Fruit fly (Drosophila melanogaster) whole organism, wandering third instar larva: ENCODE data around the gene CG43336.
A peak's percentile ranks its signal among the peaks of the same experiment; 100 is the strongest.

Source experiments
- Abd-B ChIP-seq: fragments of >200 bp; optimal IDR thresholded peaks from 2 replicates; lab custom pipeline; 2017; ENCODE audit warnings: missing biosample characterization, missing genetic modification characterization
- CG32264 ChIP-seq: fragments of 200-800 bp; sonication (Bioruptor generic); optimal IDR thresholded peaks from 2 replicates; lab custom pipeline; 2016; ENCODE audit warnings: missing biosample characterization, missing genetic modification characterization
- CG9705 ChIP-seq: fragments of 200-800 bp; sonication (Bioruptor generic); optimal IDR thresholded peaks from 2 replicates; lab custom pipeline; 2018; ENCODE audit warnings: missing biosample characterization, mild to moderate bottlenecking, missing genetic modification characterization
- CrebA ChIP-seq: fragments of 200-800 bp; sonication (Bioruptor generic); optimal IDR thresholded peaks from 2 replicates; lab custom pipeline; 2016; ENCODE audit warnings: missing biosample characterization, mild to moderate bottlenecking, missing genetic modification characterization, borderline replicate concordance
- Dfd ChIP-seq: fragments of >200 bp; optimal IDR thresholded peaks from 2 replicates; lab custom pipeline; 2017; ENCODE audit warnings: missing biosample characterization, missing genetic modification characterization
- Dif ChIP-seq: fragments of 200-275, 200-300 bp; sonication (Bioruptor generic); optimal IDR thresholded peaks from 2 replicates; lab custom pipeline; 2018; ENCODE audit warnings: missing biosample characterization, missing genetic modification characterization; ENCODE audit not compliant: partially characterized antibody
- GATAd ChIP-seq: sonication (Bioruptor generic); optimal IDR thresholded peaks from 2 replicates; lab custom pipeline; 2016; ENCODE audit warnings: missing biosample characterization, missing genetic modification characterization
- HLH106 ChIP-seq: fragments of 200-800 bp; optimal IDR thresholded peaks from 3 replicates; lab custom pipeline; 2019; ENCODE audit warnings: missing biosample characterization, mild to moderate bottlenecking, missing genetic modification characterization, moderate library complexity
- Hnf4 ChIP-seq: fragments of 200-800 bp; sonication (Bioruptor generic); optimal IDR thresholded peaks from 2 replicates; lab custom pipeline; 2016; ENCODE audit warnings: missing biosample characterization, mild to moderate bottlenecking, missing genetic modification characterization
- Hr78 ChIP-seq: fragments of >200 bp; optimal IDR thresholded peaks from 2 replicates; lab custom pipeline; 2017; ENCODE audit warnings: missing biosample characterization, missing genetic modification characterization
- Hr83 ChIP-seq: fragments of 200-300 bp; sonication (Bioruptor generic); optimal IDR thresholded peaks from 2 replicates; lab custom pipeline; 2016; ENCODE audit warnings: missing biosample characterization, mild to moderate bottlenecking, missing genetic modification characterization, moderate library complexity; ENCODE audit not compliant: poor library complexity, severe bottlenecking
- Jra ChIP-seq: sonication (Bioruptor generic); optimal IDR thresholded peaks from 2 replicates; lab custom pipeline; 2016; ENCODE audit warnings: missing biosample characterization, missing genetic modification characterization
- Mio ChIP-seq: sonication (Bioruptor generic); optimal IDR thresholded peaks from 2 replicates; lab custom pipeline; 2016; ENCODE audit warnings: missing biosample characterization, missing genetic modification characterization
- Myc ChIP-seq: fragments of >200 bp; optimal IDR thresholded peaks from 2 replicates; lab custom pipeline; 2017
- N ChIP-seq: fragments of >200 bp; optimal IDR thresholded peaks from 2 replicates; lab custom pipeline; 2018; ENCODE audit warnings: missing biosample characterization, missing external identifiers, missing genetic modification characterization
- OdsH ChIP-seq: fragments of 200-800 bp; sonication (Bioruptor generic); optimal IDR thresholded peaks from 2 replicates; lab custom pipeline; 2016; ENCODE audit warnings: missing biosample characterization, mild to moderate bottlenecking, missing genetic modification characterization
- Rel ChIP-seq, 2 experiments: fragments of 200-800 bp; sonication (Bioruptor generic) in 1 of 2; optimal IDR thresholded peaks; 2 replicates in 1 of 2; 3 replicates in 1 of 2; lab custom pipeline; 2016 to 2019; ENCODE audit warnings: mild to moderate bottlenecking in 2 of 2, missing biosample characterization in 2 of 2, missing genetic modification characterization in 2 of 2, moderate library complexity in 1 of 2
- Sp1 ChIP-seq: fragments of 200-800 bp; sonication (Bioruptor generic); optimal IDR thresholded peaks from 3 replicates; lab custom pipeline; 2019; ENCODE audit warnings: missing biosample characterization, mild to moderate bottlenecking, missing genetic modification characterization, moderate library complexity
- Vsx2 ChIP-seq: fragments of 200-300, 225-300 bp; sonication (Bioruptor generic); optimal IDR thresholded peaks from 2 replicates; lab custom pipeline; 2018; ENCODE audit warnings: missing biosample characterization, missing genetic modification characterization; ENCODE audit not compliant: partially characterized antibody
- br ChIP-seq: fragments of 200-800 bp; sonication (Bioruptor generic); optimal IDR thresholded peaks from 2 replicates; lab custom pipeline; 2016; ENCODE audit warnings: missing biosample characterization, missing genetic modification characterization
- brk ChIP-seq: fragments of 200-800 bp; sonication (Bioruptor generic); optimal IDR thresholded peaks from 2 replicates; lab custom pipeline; 2016; ENCODE audit warnings: missing biosample characterization, mild to moderate bottlenecking, missing genetic modification characterization
- dl ChIP-seq, 2 experiments: fragments of 175-275, 200-275 bp in 1 of 2; fragments of 200-275 bp in 1 of 2; sonication (Bioruptor generic); optimal IDR thresholded peaks; lab custom pipeline; 2018; ENCODE audit warnings: mild to moderate bottlenecking in 2 of 2, missing biosample characterization in 2 of 2, missing genetic modification characterization in 2 of 2, moderate library complexity in 2 of 2; ENCODE audit not compliant: partially characterized antibody in 2 of 2, insufficient read depth in 1 of 2
- dmrt93B ChIP-seq: fragments of 200-800 bp; sonication (Bioruptor generic); optimal IDR thresholded peaks from 2 replicates; lab custom pipeline; 2018; ENCODE audit warnings: missing biosample characterization, mild to moderate bottlenecking, missing genetic modification characterization
- dsf ChIP-seq: sonication (Bioruptor generic); optimal IDR thresholded peaks from 2 replicates; lab custom pipeline; 2016; ENCODE audit warnings: missing biosample characterization, missing genetic modification characterization, borderline replicate concordance
- ey ChIP-seq: fragments of 200-800 bp; sonication (Bioruptor generic); optimal IDR thresholded peaks from 2 replicates; lab custom pipeline; 2016; ENCODE audit warnings: missing biosample characterization, missing genetic modification characterization
- foxo ChIP-seq, 2 experiments: fragments of 200-800 bp; sonication (Bioruptor generic); optimal IDR thresholded peaks; 2 replicates in 1 of 2; 3 replicates in 1 of 2; lab custom pipeline; 2016 to 2017; ENCODE audit warnings: missing biosample characterization in 2 of 2, missing genetic modification characterization in 2 of 2
- fru ChIP-seq: fragments of 200-800 bp; sonication (Bioruptor generic); optimal IDR thresholded peaks from 3 replicates; lab custom pipeline; 2016; ENCODE audit warnings: missing biosample characterization, mild to moderate bottlenecking, missing genetic modification characterization
- h ChIP-seq: fragments of 200-800 bp; sonication (Bioruptor generic); optimal IDR thresholded peaks from 3 replicates; lab custom pipeline; 2016; ENCODE audit warnings: missing biosample characterization, mild to moderate bottlenecking, missing genetic modification characterization
- jim ChIP-seq: fragments of 175-275, 200-325 bp; sonication (Bioruptor generic); optimal IDR thresholded peaks from 2 replicates; lab custom pipeline; 2016; ENCODE audit warnings: missing biosample characterization, mild to moderate bottlenecking, missing genetic modification characterization
- lola ChIP-seq: fragments of >200 bp; optimal IDR thresholded peaks from 2 replicates; lab custom pipeline; 2017; ENCODE audit warnings: missing biosample characterization, missing genetic modification characterization
- pan ChIP-seq: fragments of >200 bp; optimal IDR thresholded peaks from 2 replicates; lab custom pipeline; 2017
- psq ChIP-seq: fragments of 200-800 bp; sonication (Bioruptor generic); optimal IDR thresholded peaks from 3 replicates; lab custom pipeline; 2017; ENCODE audit warnings: missing biosample characterization, mild to moderate bottlenecking, missing genetic modification characterization, moderate library complexity
- rgr ChIP-seq: fragments of 200-800 bp; sonication (Bioruptor generic); optimal IDR thresholded peaks from 3 replicates; lab custom pipeline; 2016; ENCODE audit warnings: missing biosample characterization, mild to moderate bottlenecking, missing genetic modification characterization
- sage ChIP-seq: fragments of 200-800 bp; sonication (Bioruptor generic); optimal IDR thresholded peaks from 2 replicates; lab custom pipeline; 2016; ENCODE audit warnings: missing biosample characterization, mild to moderate bottlenecking, missing genetic modification characterization
- sv ChIP-seq: fragments of 200-800 bp; sonication (Bioruptor generic); optimal IDR thresholded peaks from 3 replicates; lab custom pipeline; 2016; ENCODE audit warnings: missing biosample characterization, missing genetic modification characterization
- tai ChIP-seq: sonication (Bioruptor generic); optimal IDR thresholded peaks from 2 replicates; lab custom pipeline; 2016; ENCODE audit warnings: missing biosample characterization, missing genetic modification characterization
- usp ChIP-seq: fragments of >200 bp; optimal IDR thresholded peaks from 2 replicates; lab custom pipeline; 2017; ENCODE audit warnings: missing biosample characterization, missing genetic modification characterization
- woc ChIP-seq: sonication (Bioruptor generic); optimal IDR thresholded peaks from 2 replicates; lab custom pipeline; 2016; ENCODE audit warnings: missing biosample characterization, mild to moderate bottlenecking, missing genetic modification characterization

The CG43336 gene

dm6 chr3R:15636868-15637267 is at the start of gene CG43336:
TSS of gene CG43336 (plus strand) at chr3R:15637168.
- TF ChIP-seq Hnf4 (GFP tag; lab: Kevin White, UChicago) (no peak), ey (GFP tag; lab: Kevin White, UChicago) (no peak), Hr78 (GFP tag; lab: Kevin White, UChicago) (no peak), dl (GFP tag; optimal IDR thresholded peaks at IDR 0.05; lab: Kevin White, UChicago; ENCODE audit: insufficient read depth in 1 of 2, partially characterized antibody in 2 of 2) (no peak), Hr83 (GFP tag; lab: Kevin White, UChicago) (no peak), HLH106 (no peak), Mio (GFP tag; lab: Kevin White, UChicago) (no peak), brk (no peak), lola (no peak), tai (no peak), Jra (no peak), Abd-B (no peak), CG32264 (GFP tag; lab: Kevin White, UChicago) (no peak), CrebA (GFP tag; lab: Kevin White, UChicago) (no peak)

DNA sequence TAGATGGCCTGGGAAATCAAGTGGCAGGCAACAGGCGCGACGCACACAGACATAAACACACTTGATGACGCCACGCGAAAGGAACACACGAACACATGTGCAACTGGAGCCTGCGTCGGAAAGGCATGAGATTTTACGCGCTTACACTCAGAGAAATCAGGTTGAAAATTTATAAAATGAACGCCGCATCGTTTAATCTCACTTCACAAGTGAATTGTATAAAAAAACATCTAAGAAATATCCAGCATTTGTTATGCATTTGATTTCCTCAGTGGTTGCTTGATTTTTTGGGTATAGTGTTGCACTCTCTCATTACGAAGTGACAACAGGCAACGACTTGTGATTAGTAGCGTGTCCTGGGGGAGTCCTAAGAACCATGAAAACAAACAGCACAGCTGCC is 49.5 kb upstream of the CG43336 start:
- TF ChIP-seq br (no peak), jim (GFP tag; lab: Kevin White, UChicago) (no peak), Sp1 (GFP tag; lab: Kevin White, UChicago) (no peak), Vsx2 (no peak), Hnf4 (GFP tag; lab: Kevin White, UChicago) (no peak), h (GFP tag; lab: Kevin White, UChicago) (no peak), Jra (no peak), usp (GFP tag; lab: Kevin White, UChicago) (no peak), Rel (GFP tag; optimal IDR thresholded peaks at IDR 0.05; lab: Kevin White, UChicago) (no peak), Rel (tag; optimal IDR thresholded peaks at IDR 0.05; lab: Kevin White, UChicago) (no peak), Mio (GFP tag; lab: Kevin White, UChicago) (no peak), woc (GFP tag; lab: Kevin White, UChicago) (no peak), tai (no peak), rgr (GFP tag; lab: Kevin White, UChicago) (no peak), fru (GFP tag; lab: Kevin White, UChicago) (no peak), N (GFP tag; lab: Kevin White, UChicago) (no peak), HLH106 (no peak), CrebA (GFP tag; lab: Kevin White, UChicago) (no peak), Dif (GFP tag; lab: Kevin White, UChicago) (no peak), CG32264 (GFP tag; lab: Kevin White, UChicago) (no peak)

DNA sequence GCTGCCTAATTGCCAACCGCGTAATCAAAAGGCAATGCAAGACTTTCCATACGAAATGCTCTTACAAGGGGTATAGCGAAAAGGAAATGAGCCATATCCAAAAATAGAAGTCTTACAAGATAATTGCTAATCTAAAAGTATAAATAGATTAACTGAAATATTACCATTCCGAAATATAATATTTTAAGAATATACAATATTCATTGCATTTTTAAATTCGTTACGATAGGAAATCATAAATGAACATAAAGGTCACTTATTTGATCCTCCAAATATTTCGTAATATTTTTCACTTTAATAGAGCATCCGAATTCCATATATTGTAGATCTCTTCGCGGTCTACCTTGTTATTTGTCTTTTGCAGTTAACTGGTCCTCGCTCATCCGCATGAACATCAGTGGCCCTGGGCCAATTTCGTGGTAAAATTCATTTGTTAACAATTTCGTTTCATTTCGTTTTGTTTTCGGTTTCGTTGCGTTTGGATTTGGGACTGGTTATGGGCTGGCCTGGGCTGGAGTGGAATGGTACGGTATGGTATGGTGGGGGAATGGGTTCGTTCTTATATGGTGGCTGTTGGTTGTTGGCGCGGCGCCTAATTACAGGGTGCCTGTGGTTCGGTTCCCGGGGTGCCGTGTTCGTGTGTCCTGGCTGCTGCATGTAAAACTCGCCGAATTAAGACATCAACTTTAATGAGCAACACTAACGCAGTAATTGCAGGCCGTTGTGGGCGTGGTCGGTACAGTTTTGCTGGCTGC is 48.2 kb upstream of the CG43336 start:
- TF ChIP-seq Sp1 (GFP tag; lab: Kevin White, UChicago) (peak; percentile 82), pan (lab: Kevin White, UChicago) (no peak), HLH106 (peak; percentile 88), Mio (GFP tag; lab: Kevin White, UChicago) (no peak), GATAd (GFP tag; lab: Kevin White, UChicago) (no peak), Dif (GFP tag; lab: Kevin White, UChicago) (no peak), Vsx2 (no peak), CrebA (GFP tag; lab: Kevin White, UChicago) (no peak), Myc (lab: Kevin White, UChicago) (no peak), CG9705 (peak; percentile 22), N (GFP tag; lab: Kevin White, UChicago) (no peak), Hr83 (GFP tag; lab: Kevin White, UChicago) (no peak), Dfd (GFP tag; lab: Kevin White, UChicago) (peak; percentile 7), br (peak; percentile 40), OdsH (peak; percentile 76), CG32264 (GFP tag; lab: Kevin White, UChicago) (no peak), ey (GFP tag; lab: Kevin White, UChicago) (peak; percentile 47), lola (no peak), Abd-B (no peak), Rel (GFP tag; optimal IDR thresholded peaks at IDR 0.05; lab: Kevin White, UChicago) (no peak), Rel (tag; optimal IDR thresholded peaks at IDR 0.05; lab: Kevin White, UChicago) (no peak), Jra (no peak), rgr (GFP tag; lab: Kevin White, UChicago) (peak; percentile 64), dmrt93B (GFP tag; lab: Kevin White, UChicago) (peak; percentile 59), sage (no peak), h (GFP tag; lab: Kevin White, UChicago) (peak; percentile 71), brk (peak; percentile 21), psq (GFP tag; lab: Kevin White, UChicago) (peak; percentile 80), fru (GFP tag; lab: Kevin White, UChicago) (peak; percentile 70), foxo (GFP tag; optimal IDR thresholded peaks at IDR 0.05; lab: Kevin White, UChicago) (peak in 1 of 2 experiments; percentile 68), woc (GFP tag; lab: Kevin White, UChicago) (peak; percentile 54), usp (GFP tag; lab: Kevin White, UChicago) (no peak), jim (GFP tag; lab: Kevin White, UChicago) (no peak), sv (GFP tag; lab: Kevin White, UChicago) (no peak), Hnf4 (GFP tag; lab: Kevin White, UChicago) (peak; percentile 6), dl (GFP tag; optimal IDR thresholded peaks at IDR 0.05; lab: Kevin White, UChicago; ENCODE audit: insufficient read depth in 1 of 2, partially characterized antibody in 2 of 2) (no peak), Hr78 (GFP tag; lab: Kevin White, UChicago) (no peak), tai (no peak), dsf (no peak)
